Fruit fly (Drosophila melanogaster) whole organism, wandering third instar larva: ENCODE data around the gene CG12768.
A peak's percentile ranks its signal among the peaks of the same experiment; 100 is the strongest.

Source experiments
- Abd-B ChIP-seq: fragments of >200 bp; optimal IDR thresholded peaks from 2 replicates; lab custom pipeline; 2017; ENCODE audit warnings: missing biosample characterization, missing genetic modification characterization
- CG9705 ChIP-seq: fragments of 200-800 bp; sonication (Bioruptor generic); optimal IDR thresholded peaks from 2 replicates; lab custom pipeline; 2018; ENCODE audit warnings: missing biosample characterization, mild to moderate bottlenecking, missing genetic modification characterization
- CrebA ChIP-seq: fragments of 200-800 bp; sonication (Bioruptor generic); optimal IDR thresholded peaks from 2 replicates; lab custom pipeline; 2016; ENCODE audit warnings: missing biosample characterization, mild to moderate bottlenecking, missing genetic modification characterization, borderline replicate concordance
- HLH106 ChIP-seq: fragments of 200-800 bp; optimal IDR thresholded peaks from 3 replicates; lab custom pipeline; 2019; ENCODE audit warnings: missing biosample characterization, mild to moderate bottlenecking, missing genetic modification characterization, moderate library complexity
- Hnf4 ChIP-seq: fragments of 200-800 bp; sonication (Bioruptor generic); optimal IDR thresholded peaks from 2 replicates; lab custom pipeline; 2016; ENCODE audit warnings: missing biosample characterization, mild to moderate bottlenecking, missing genetic modification characterization
- Hr78 ChIP-seq: fragments of >200 bp; optimal IDR thresholded peaks from 2 replicates; lab custom pipeline; 2017; ENCODE audit warnings: missing biosample characterization, missing genetic modification characterization
- Hr83 ChIP-seq: fragments of 200-300 bp; sonication (Bioruptor generic); optimal IDR thresholded peaks from 2 replicates; lab custom pipeline; 2016; ENCODE audit warnings: missing biosample characterization, mild to moderate bottlenecking, missing genetic modification characterization, moderate library complexity; ENCODE audit not compliant: poor library complexity, severe bottlenecking
- Jra ChIP-seq: sonication (Bioruptor generic); optimal IDR thresholded peaks from 2 replicates; lab custom pipeline; 2016; ENCODE audit warnings: missing biosample characterization, missing genetic modification characterization
- Mio ChIP-seq: sonication (Bioruptor generic); optimal IDR thresholded peaks from 2 replicates; lab custom pipeline; 2016; ENCODE audit warnings: missing biosample characterization, missing genetic modification characterization
- Myc ChIP-seq: fragments of >200 bp; optimal IDR thresholded peaks from 2 replicates; lab custom pipeline; 2017
- N ChIP-seq: fragments of >200 bp; optimal IDR thresholded peaks from 2 replicates; lab custom pipeline; 2018; ENCODE audit warnings: missing biosample characterization, missing external identifiers, missing genetic modification characterization
- Rel ChIP-seq, 2 experiments: fragments of 200-800 bp; sonication (Bioruptor generic) in 1 of 2; optimal IDR thresholded peaks; 2 replicates in 1 of 2; 3 replicates in 1 of 2; lab custom pipeline; 2016 to 2019; ENCODE audit warnings: mild to moderate bottlenecking in 2 of 2, missing biosample characterization in 2 of 2, missing genetic modification characterization in 2 of 2, moderate library complexity in 1 of 2
- Sp1 ChIP-seq: fragments of 200-800 bp; sonication (Bioruptor generic); optimal IDR thresholded peaks from 3 replicates; lab custom pipeline; 2019; ENCODE audit warnings: missing biosample characterization, mild to moderate bottlenecking, missing genetic modification characterization, moderate library complexity
- Vsx2 ChIP-seq: fragments of 200-300, 225-300 bp; sonication (Bioruptor generic); optimal IDR thresholded peaks from 2 replicates; lab custom pipeline; 2018; ENCODE audit warnings: missing biosample characterization, missing genetic modification characterization; ENCODE audit not compliant: partially characterized antibody
- br ChIP-seq: fragments of 200-800 bp; sonication (Bioruptor generic); optimal IDR thresholded peaks from 2 replicates; lab custom pipeline; 2016; ENCODE audit warnings: missing biosample characterization, missing genetic modification characterization
- brk ChIP-seq: fragments of 200-800 bp; sonication (Bioruptor generic); optimal IDR thresholded peaks from 2 replicates; lab custom pipeline; 2016; ENCODE audit warnings: missing biosample characterization, mild to moderate bottlenecking, missing genetic modification characterization
- dl ChIP-seq, 2 experiments: fragments of 175-275, 200-275 bp in 1 of 2; fragments of 200-275 bp in 1 of 2; sonication (Bioruptor generic); optimal IDR thresholded peaks; lab custom pipeline; 2018; ENCODE audit warnings: mild to moderate bottlenecking in 2 of 2, missing biosample characterization in 2 of 2, missing genetic modification characterization in 2 of 2, moderate library complexity in 2 of 2; ENCODE audit not compliant: partially characterized antibody in 2 of 2, insufficient read depth in 1 of 2
- ey ChIP-seq: fragments of 200-800 bp; sonication (Bioruptor generic); optimal IDR thresholded peaks from 2 replicates; lab custom pipeline; 2016; ENCODE audit warnings: missing biosample characterization, missing genetic modification characterization
- fru ChIP-seq: fragments of 200-800 bp; sonication (Bioruptor generic); optimal IDR thresholded peaks from 3 replicates; lab custom pipeline; 2016; ENCODE audit warnings: missing biosample characterization, mild to moderate bottlenecking, missing genetic modification characterization
- h ChIP-seq: fragments of 200-800 bp; sonication (Bioruptor generic); optimal IDR thresholded peaks from 3 replicates; lab custom pipeline; 2016; ENCODE audit warnings: missing biosample characterization, mild to moderate bottlenecking, missing genetic modification characterization
- jim ChIP-seq: fragments of 175-275, 200-325 bp; sonication (Bioruptor generic); optimal IDR thresholded peaks from 2 replicates; lab custom pipeline; 2016; ENCODE audit warnings: missing biosample characterization, mild to moderate bottlenecking, missing genetic modification characterization
- lola ChIP-seq: fragments of >200 bp; optimal IDR thresholded peaks from 2 replicates; lab custom pipeline; 2017; ENCODE audit warnings: missing biosample characterization, missing genetic modification characterization
- pan ChIP-seq: fragments of >200 bp; optimal IDR thresholded peaks from 2 replicates; lab custom pipeline; 2017
- psq ChIP-seq: fragments of 200-800 bp; sonication (Bioruptor generic); optimal IDR thresholded peaks from 3 replicates; lab custom pipeline; 2017; ENCODE audit warnings: missing biosample characterization, mild to moderate bottlenecking, missing genetic modification characterization, moderate library complexity
- sv ChIP-seq: fragments of 200-800 bp; sonication (Bioruptor generic); optimal IDR thresholded peaks from 3 replicates; lab custom pipeline; 2016; ENCODE audit warnings: missing biosample characterization, missing genetic modification characterization
- tai ChIP-seq: sonication (Bioruptor generic); optimal IDR thresholded peaks from 2 replicates; lab custom pipeline; 2016; ENCODE audit warnings: missing biosample characterization, missing genetic modification characterization
- usp ChIP-seq: fragments of >200 bp; optimal IDR thresholded peaks from 2 replicates; lab custom pipeline; 2017; ENCODE audit warnings: missing biosample characterization, missing genetic modification characterization
- woc ChIP-seq: sonication (Bioruptor generic); optimal IDR thresholded peaks from 2 replicates; lab custom pipeline; 2016; ENCODE audit warnings: missing biosample characterization, mild to moderate bottlenecking, missing genetic modification characterization

The CG12768 gene

dm6 chr3L:22891009-22891408 lies 19.3 kb upstream of the CG12768 start:
- no peak for TF ChIP-seq usp (GFP tag; lab: Kevin White, UChicago)
- TF ChIP-seq Hnf4 (GFP tag; lab: Kevin White, UChicago) = no peak
- no peak for TF ChIP-seq Mio (GFP tag; lab: Kevin White, UChicago)
- no peak for TF ChIP-seq Abd-B (GFP tag; lab: Kevin White, UChicago)
- no peak for TF ChIP-seq jim (GFP tag; lab: Kevin White, UChicago)
- TF ChIP-seq CG9705 = no peak
- TF ChIP-seq br (GFP tag; lab: Kevin White, UChicago) = no peak
- no peak for TF ChIP-seq Sp1 (GFP tag; lab: Kevin White, UChicago)
- TF ChIP-seq, all 38 proteins: peak for 0

DNA sequence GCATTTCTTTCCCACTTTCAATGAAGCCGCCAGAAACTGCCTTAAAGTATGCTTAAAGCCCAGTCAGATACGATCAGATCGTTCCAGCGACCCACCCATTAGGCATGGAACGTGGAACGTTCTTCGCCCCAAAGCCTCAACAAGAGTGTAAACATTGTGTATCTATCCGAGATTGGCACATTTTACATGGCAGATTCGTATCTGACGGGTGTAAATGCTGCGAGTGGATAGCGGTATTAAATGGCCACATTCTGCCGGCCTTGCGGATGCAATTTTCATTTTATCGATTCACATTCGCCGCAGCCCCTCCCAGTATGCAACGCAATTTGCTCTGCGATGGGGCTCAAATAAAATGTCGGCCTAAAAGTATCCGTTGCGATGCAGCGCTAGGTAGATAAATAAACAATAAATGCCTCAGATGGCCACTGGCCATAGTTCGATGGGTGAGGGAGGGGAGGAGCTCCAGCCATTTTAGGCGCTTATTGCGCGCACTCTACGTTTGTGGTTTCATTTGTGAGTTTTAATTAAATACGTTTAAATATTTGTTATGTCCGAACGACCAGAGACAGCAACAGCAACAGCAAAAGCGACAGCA lies 15.5 kb upstream of the CG12768 start:
- no peak for TF ChIP-seq ey (GFP tag; lab: Kevin White, UChicago)
- TF ChIP-seq CG9705 = no peak
- TF ChIP-seq N (GFP tag; lab: Kevin White, UChicago) = peak; percentile 41
- peak; percentile 62 for TF ChIP-seq Abd-B (GFP tag; lab: Kevin White, UChicago)
- TF ChIP-seq Myc (lab: Kevin White, UChicago) = peak; percentile 81
- TF ChIP-seq lola (GFP tag; lab: Kevin White, UChicago) = peak; percentile 21

- TF ChIP-seq Rel (GFP tag; optimal IDR thresholded peaks at IDR 0.05; lab: Kevin White, UChicago) = no peak
- TF ChIP-seq Rel (tag; optimal IDR thresholded peaks at IDR 0.05; lab: Kevin White, UChicago) = no peak
- TF ChIP-seq psq (GFP tag; lab: Kevin White, UChicago) = no peak
- no peak for TF ChIP-seq ey (GFP tag; lab: Kevin White, UChicago)
Measured at dm6 chr3L:22898444-22898843, 11.8 kb upstream of the CG12768 start, which contains the start of gene CG11131. CG11131 (plus strand) TSS chr3L:22898744.

DNA sequence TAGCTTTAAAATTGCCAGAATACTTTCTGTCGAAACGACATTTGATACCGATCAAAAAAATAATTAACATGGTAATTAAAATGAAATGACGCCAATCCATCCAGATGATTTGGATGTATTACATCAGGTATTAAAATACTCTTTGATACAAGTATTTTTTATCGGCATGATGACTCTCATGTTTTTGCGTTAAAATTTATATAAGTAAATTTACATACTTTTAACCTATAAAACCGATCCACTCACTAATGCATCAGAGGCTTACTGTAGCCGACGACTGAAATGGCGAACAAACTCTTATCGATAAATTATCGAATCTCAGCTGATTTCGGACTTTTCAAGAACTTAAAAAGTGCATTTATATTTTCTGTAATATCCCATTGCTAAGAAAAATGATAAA lies 8.7 kb upstream of the CG12768 start, which contains the start of gene BoYb:
TSS of gene BoYb (plus strand) at position 301 of the 400 bp plus-strand sequence.
- TF ChIP-seq brk (no peak), N (GFP tag; lab: Kevin White, UChicago) (no peak)

dm6 chr3L:22909325-22909904 lies 876 bp upstream of the CG12768 start:
- TF ChIP-seq psq (GFP tag; lab: Kevin White, UChicago) = no peak
- TF ChIP-seq Myc (lab: Kevin White, UChicago) = no peak
- TF ChIP-seq N (GFP tag; lab: Kevin White, UChicago) = no peak
- no peak for TF ChIP-seq Hr78 (GFP tag; lab: Kevin White, UChicago)
- no peak for TF ChIP-seq CrebA (GFP tag; lab: Kevin White, UChicago)
- no peak for TF ChIP-seq CG9705
- TF ChIP-seq h (GFP tag; lab: Kevin White, UChicago) = no peak
- no peak for TF ChIP-seq tai (GFP tag; lab: Kevin White, UChicago)
- no peak for TF ChIP-seq Vsx2
- no peak for TF ChIP-seq Jra (GFP tag; lab: Kevin White, UChicago)
- no peak for TF ChIP-seq ey (GFP tag; lab: Kevin White, UChicago)
- TF ChIP-seq jim (GFP tag; lab: Kevin White, UChicago) = no peak
- no peak for TF ChIP-seq Sp1 (GFP tag; lab: Kevin White, UChicago)
- TF ChIP-seq br (GFP tag; lab: Kevin White, UChicago) = no peak
- TF ChIP-seq woc (GFP tag; lab: Kevin White, UChicago) = no peak
- TF ChIP-seq pan (lab: Kevin White, UChicago) = no peak
- TF ChIP-seq fru (GFP tag; lab: Kevin White, UChicago) = no peak

dm6 chr3L:22940249-22940648 lies 30.0 kb downstream of the CG12768 start:
- TF ChIP-seq Sp1 (GFP tag; lab: Kevin White, UChicago) (no peak), psq (GFP tag; lab: Kevin White, UChicago) (no peak), dl (GFP tag; optimal IDR thresholded peaks at IDR 0.05; lab: Kevin White, UChicago; ENCODE audit: insufficient read depth in 1 of 2, partially characterized antibody in 2 of 2) (no peak), Abd-B (GFP tag; lab: Kevin White, UChicago) (no peak), sv (GFP tag; lab: Kevin White, UChicago) (no peak), br (GFP tag; lab: Kevin White, UChicago) (no peak), h (GFP tag; lab: Kevin White, UChicago) (no peak), tai (GFP tag; lab: Kevin White, UChicago) (no peak), Hr83 (GFP tag; lab: Kevin White, UChicago) (no peak), CrebA (GFP tag; lab: Kevin White, UChicago) (no peak), lola (GFP tag; lab: Kevin White, UChicago) (no peak), HLH106 (tag; lab: Kevin White, UChicago) (no peak)
